Worm (Caenorhabditis elegans): ENCODE measurements around the gene ZC513.2.

DNA sequence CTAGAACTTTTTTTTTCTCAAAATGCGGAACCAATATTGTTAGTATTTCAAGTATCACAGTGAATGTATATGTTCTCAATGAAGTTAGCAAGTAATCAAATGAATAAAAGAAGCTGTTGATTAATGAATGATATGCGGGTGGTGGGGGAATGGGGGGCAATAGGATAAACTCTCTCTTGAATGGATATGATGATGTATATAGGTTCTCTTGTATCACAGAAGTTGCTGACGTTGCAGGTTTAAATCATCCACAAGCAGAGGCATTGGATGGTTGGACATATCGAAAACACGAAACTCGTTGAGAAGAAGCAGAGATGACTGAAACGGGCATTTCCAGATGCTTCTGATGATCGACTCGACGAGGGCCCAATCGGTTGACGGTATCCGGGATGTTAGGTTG, 14.6 kb upstream of the ZC513.2 start:
- TF ChIP-seq unc-62 (GFP tag; optimal IDR thresholded peaks at IDR 0.05), result no peak
- no peak for TF ChIP-seq ces-1 (GFP tag; optimal IDR thresholded peaks at IDR 0.05)
- TF ChIP-seq lsy-2 (tag; optimal IDR thresholded peaks at IDR 0.05), result no peak
- no peak for TF ChIP-seq ztf-11 (tag; optimal IDR thresholded peaks at IDR 0.05)
- no peak for TF ChIP-seq elt-3 (tag; optimal IDR thresholded peaks at IDR 0.05)
- no peak for TF ChIP-seq pha-4 (tag; optimal IDR thresholded peaks at IDR 0.05)
- no peak for TF ChIP-seq lin-13 (tag; optimal IDR thresholded peaks at IDR 0.05)
